Fruit fly (Drosophila melanogaster): ENCODE data around the gene CG14339.
A peak's percentile ranks its signal among the peaks of the same experiment; 100 is the strongest.

The CG14339 gene

DNA sequence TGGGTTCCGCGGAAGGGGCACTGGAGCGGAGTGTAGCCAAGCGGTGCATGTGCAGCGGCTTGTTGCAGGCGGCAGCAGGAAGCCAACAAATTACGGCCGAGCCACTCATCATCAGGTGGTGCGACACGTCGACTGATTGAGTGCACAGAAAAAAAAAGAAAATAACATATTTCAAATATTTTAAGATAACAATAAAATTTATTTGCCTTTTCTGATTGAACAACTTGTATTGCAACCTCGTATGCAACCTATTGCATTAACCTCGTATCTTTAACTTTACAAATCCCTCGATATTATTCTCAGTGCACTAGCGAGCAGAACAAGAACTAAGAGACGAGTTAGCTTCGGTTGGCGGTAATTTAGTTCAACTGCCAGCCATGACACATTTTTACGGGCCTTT lies 38.0 kb upstream of the CG14339 start (continued):
- TF ChIP-seq dsx (GFP tag; optimal IDR thresholded peaks at IDR 0.05; ENCODE audit: poor library complexity, severe bottlenecking) (peak; percentile 56), CG32006 (GFP tag; optimal IDR thresholded peaks at IDR 0.05) (peak; percentile 70), Eip78C (GFP tag) (peak; percentile 78), fd85E (GFP tag; optimal IDR thresholded peaks at IDR 0.05) (no peak), acj6 (GFP tag; optimal IDR thresholded peaks at IDR 0.05) (peak; percentile 49), Hr38 (GFP tag; optimal IDR thresholded peaks at IDR 0.05) (no peak), Hr4 (GFP tag; optimal IDR thresholded peaks at IDR 0.05) (peak; percentile 67), Sox14 (GFP tag; optimal IDR thresholded peaks at IDR 0.05) (peak; percentile 53), CG31627 (GFP tag; optimal IDR thresholded peaks at IDR 0.05) (peak; percentile 46), salr (GFP tag; optimal IDR thresholded peaks at IDR 0.05) (peak; percentile 40 to 56), Eip75B (GFP tag; optimal IDR thresholded peaks at IDR 0.05) (peak; percentile 61), CG6808 (GFP tag; optimal IDR thresholded peaks at IDR 0.05) (peak; percentile 58), Sox102F (GFP tag; optimal IDR thresholded peaks at IDR 0.05) (peak; percentile 61), pdm3 (GFP tag; optimal IDR thresholded peaks at IDR 0.05) (peak; percentile 55), CG11294 (GFP tag; IDR thresholded peaks at IDR 0.05) (no peak), CG10631 (GFP tag; optimal IDR thresholded peaks at IDR 0.05) (peak; percentile 61), Hr39 (GFP tag; optimal IDR thresholded peaks at IDR 0.05) (peak; percentile 43), CG1621 (tag; optimal IDR thresholded peaks at IDR 0.05) (peak; percentile 65), dac (GFP tag; optimal IDR thresholded peaks at IDR 0.05) (peak; percentile 32)

DNA sequence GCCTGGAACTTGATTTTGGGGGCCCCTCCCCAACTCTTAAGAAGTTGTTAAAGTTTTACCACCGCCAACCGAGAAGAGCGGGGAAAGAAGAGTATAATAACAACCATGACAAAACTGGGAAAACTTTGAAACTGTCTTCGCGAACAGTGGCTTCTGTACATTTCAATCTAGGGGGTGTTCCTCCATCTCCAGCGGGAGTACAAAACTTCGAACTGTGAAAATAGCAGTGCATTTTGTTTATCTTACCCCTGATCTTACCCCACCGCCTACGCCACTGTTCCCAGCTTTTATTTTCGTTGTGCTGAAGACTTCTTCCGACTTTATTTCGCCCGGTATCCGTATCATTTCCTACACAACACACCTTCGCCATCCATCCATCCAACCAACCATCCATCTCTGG lies 37.4 kb upstream of the CG14339 start:
- TF ChIP-seq eg (GFP tag; IDR thresholded peaks at IDR 0.05) (no peak), lz (GFP tag; optimal IDR thresholded peaks at IDR 0.05) (no peak), esn (GFP tag; optimal IDR thresholded peaks at IDR 0.05) (peak; percentile 20), fd59A (GFP tag; optimal IDR thresholded peaks at IDR 0.05) (no peak), Met (GFP tag; optimal IDR thresholded peaks at IDR 0.05) (peak; percentile 40), CG32006 (GFP tag; optimal IDR thresholded peaks at IDR 0.05) (peak; percentile 14), fkh (GFP tag; optimal IDR thresholded peaks at IDR 0.05) (no peak), Gug (GFP tag; IDR thresholded peaks at IDR 0.05) (no peak), Sox14 (GFP tag; optimal IDR thresholded peaks at IDR 0.05) (peak; percentile 24), CG4318 (GFP tag; optimal IDR thresholded peaks at IDR 0.05) (no peak), Hr39 (GFP tag; optimal IDR thresholded peaks at IDR 0.05) (peak; percentile 48), Blimp-1 (GFP tag; optimal IDR thresholded peaks at IDR 0.05) (peak; percentile 21), Eip75B (GFP tag; optimal IDR thresholded peaks at IDR 0.05) (peak; percentile 15), CG15336 (GFP tag; IDR thresholded peaks at IDR 0.05) (no peak), spab (GFP tag; optimal IDR thresholded peaks at IDR 0.05) (no peak), CG10669 (GFP tag; optimal IDR thresholded peaks at IDR 0.05) (no peak), CG7368 (GFP tag; optimal IDR thresholded peaks at IDR 0.05) (no peak), Ets21C (GFP tag; optimal IDR thresholded peaks at IDR 0.05) (peak; percentile 24), Eip78C (GFP tag) (peak; percentile 73), CG10631 (GFP tag; optimal IDR thresholded peaks at IDR 0.05) (peak; percentile 35), topi (GFP tag; optimal IDR thresholded peaks at IDR 0.05) (no peak), Sox102F (GFP tag; optimal IDR thresholded peaks at IDR 0.05) (peak; percentile 10), CG8632 (GFP tag; optimal IDR thresholded peaks at IDR 0.05) (no peak), vri (GFP tag; optimal IDR thresholded peaks at IDR 0.05) (peak; percentile 11), Ets96B (tag; optimal IDR thresholded peaks at IDR 0.05) (peak; percentile 39), CG3919 (GFP tag; optimal IDR thresholded peaks at IDR 0.05) (peak; percentile 51), CG16779 (tag; optimal IDR thresholded peaks at IDR 0.05) (no peak), CG6163 (GFP tag; IDR thresholded peaks at IDR 0.05) (no peak), ss (GFP tag; optimal IDR thresholded peaks at IDR 0.05) (no peak), CG34406 (GFP tag; optimal IDR thresholded peaks at IDR 0.05) (no peak), svp (GFP tag) (peak; percentile 71), CG6854 (GFP tag; optimal IDR thresholded peaks at IDR 0.05) (no peak), fd85E (GFP tag; optimal IDR thresholded peaks at IDR 0.05) (no peak), CG6276 (GFP tag; optimal IDR thresholded peaks at IDR 0.05) (peak; percentile 7), CG6808 (GFP tag; optimal IDR thresholded peaks at IDR 0.05) (peak; percentile 2), CG31627 (GFP tag; optimal IDR thresholded peaks at IDR 0.05) (peak; percentile 46), Eip93F (GFP tag; optimal IDR thresholded peaks at IDR 0.05) (no peak), Hr4 (GFP tag; optimal IDR thresholded peaks at IDR 0.05) (no peak), dsx (GFP tag; optimal IDR thresholded peaks at IDR 0.05; ENCODE audit: poor library complexity, severe bottlenecking) (no peak), Lpt (GFP tag; optimal IDR thresholded peaks at IDR 0.05) (no peak), salr (GFP tag; optimal IDR thresholded peaks at IDR 0.05) (no peak), dac (GFP tag; optimal IDR thresholded peaks at IDR 0.05) (no peak), CG9139 (GFP tag; optimal IDR thresholded peaks at IDR 0.05) (no peak)

Measured in whole organism, prepupa.